Fruit fly (Drosophila melanogaster): ENCODE data around the gene CG10559.

- TF ChIP-seq OdsH (GFP tag; optimal IDR thresholded peaks at IDR 0.05) (no peak), Jra (GFP tag; optimal IDR thresholded peaks at IDR 0.05) (no peak), h (GFP tag; optimal IDR thresholded peaks at IDR 0.05) (no peak), psq (GFP tag; optimal IDR thresholded peaks at IDR 0.05) (no peak), br (GFP tag; optimal IDR thresholded peaks at IDR 0.05) (no peak), tai (GFP tag; optimal IDR thresholded peaks at IDR 0.05) (no peak), jim (GFP tag; optimal IDR thresholded peaks at IDR 0.05) (no peak), GATAd (GFP tag; optimal IDR thresholded peaks at IDR 0.05) (no peak), Dfd (GFP tag; optimal IDR thresholded peaks at IDR 0.05) (no peak), fru (GFP tag; optimal IDR thresholded peaks at IDR 0.05) (no peak), Hr78 (GFP tag; optimal IDR thresholded peaks at IDR 0.05) (no peak), Dif (GFP tag; optimal IDR thresholded peaks at IDR 0.05; ENCODE audit: partially characterized antibody) (no peak)
These were observed 49.2 kb downstream of the CG10559 start for dm6 chr3R:25266751-25267150.

Measured in whole organism, wandering third instar larva.